Fruit fly (Drosophila melanogaster) whole organism, embryonic: ENCODE measurements around the gene hbt.
A peak's percentile ranks its signal among the peaks of the same experiment; 100 is the strongest.

Experiments
- C15 ChIP-seq: fragments of 200-800 bp; sonication (Bioruptor generic); IDR thresholded peaks from 3 replicates; pipeline ENCODE4 v1.3.6; 2022; ENCODE audit warnings: missing biosample characterization, missing genetic modification characterization
- CG11723 ChIP-seq: fragments of 200-800 bp; sonication (Bioruptor generic); optimal IDR thresholded peaks from 2 replicates; lab custom pipeline; 2017; ENCODE audit warnings: missing biosample characterization, mild to moderate bottlenecking, missing genetic modification characterization
- CG12104 ChIP-seq: fragments of 200-800 bp; sonication (Bioruptor generic); optimal IDR thresholded peaks from 3 replicates; lab custom pipeline; 2016; ENCODE audit warnings: missing biosample characterization, missing genetic modification characterization
- CG12219 ChIP-seq: fragments of 200-800 bp; sonication (Bioruptor generic); optimal IDR thresholded peaks from 3 replicates; lab custom pipeline; 2018; ENCODE audit warnings: missing biosample characterization, mild to moderate bottlenecking, missing genetic modification characterization
- CG12744 ChIP-seq: fragments of 200-800 bp; sonication (Bioruptor generic); optimal IDR thresholded peaks from 2 replicates; lab custom pipeline; 2016; ENCODE audit warnings: missing biosample characterization, missing genetic modification characterization
- CG12769 ChIP-seq: fragments of 200-800 bp; sonication (Bioruptor generic); optimal IDR thresholded peaks from 2 replicates; lab custom pipeline; 2019; ENCODE audit warnings: missing biosample characterization, mild to moderate bottlenecking, missing genetic modification characterization, moderate library complexity
- CG17359 ChIP-seq: fragments of 200-800 bp; sonication (Bioruptor generic); optimal IDR thresholded peaks from 3 replicates; lab custom pipeline; 2018; ENCODE audit warnings: missing biosample characterization, mild to moderate bottlenecking, missing genetic modification characterization, moderate library complexity
- CG17829 ChIP-seq: fragments of 200-800 bp; optimal IDR thresholded peaks from 2 replicates; lab custom pipeline; 2019; ENCODE audit warnings: missing biosample characterization, mild to moderate bottlenecking, missing genetic modification characterization, moderate library complexity
- CG2116 ChIP-seq: fragments of 200-800 bp; sonication (Bioruptor generic); optimal IDR thresholded peaks from 3 replicates; lab custom pipeline; 2018; ENCODE audit warnings: missing biosample characterization, mild to moderate bottlenecking, missing genetic modification characterization
- CG2129 ChIP-seq: fragments of 200-800 bp; sonication (Bioruptor generic); IDR thresholded peaks from 2 replicates; pipeline ENCODE4 v1.3.6; 2022; ENCODE audit warnings: missing biosample characterization, missing genetic modification characterization; ENCODE audit not compliant: partially characterized antibody
- CG33213 ChIP-seq: fragments of 200-800 bp; sonication (Bioruptor generic); optimal IDR thresholded peaks from 3 replicates; lab custom pipeline; 2016; ENCODE audit warnings: missing biosample characterization, missing genetic modification characterization
- CG3407 ChIP-seq: fragments of 200-800 bp; sonication (Bioruptor generic); optimal IDR thresholded peaks from 2 replicates; lab custom pipeline; 2018; ENCODE audit warnings: missing biosample characterization, mild to moderate bottlenecking, missing genetic modification characterization
- CG4328 ChIP-seq: fragments of 200-800 bp; sonication (Bioruptor generic); optimal IDR thresholded peaks from 3 replicates; lab custom pipeline; 2017; ENCODE audit warnings: missing biosample characterization, missing genetic modification reagents, missing genetic modification characterization
- CG6813 ChIP-seq: fragments of 200-800 bp; sonication (Bioruptor generic); optimal IDR thresholded peaks from 2 replicates; lab custom pipeline; 2017; ENCODE audit warnings: missing biosample characterization, missing genetic modification characterization, mild to moderate bottlenecking, moderate library complexity, missing genetic modification reagents
- CG8281 ChIP-seq: fragments of 200-800 bp; sonication (Bioruptor generic); optimal IDR thresholded peaks from 2 replicates; lab custom pipeline; 2018; ENCODE audit warnings: missing biosample characterization, mild to moderate bottlenecking, missing genetic modification characterization, moderate library complexity
- CG8359 ChIP-seq: fragments of 200-800 bp; sonication (Bioruptor generic); optimal IDR thresholded peaks from 2 replicates; lab custom pipeline; 2017; ENCODE audit warnings: missing biosample characterization, mild to moderate bottlenecking, missing genetic modification characterization, borderline replicate concordance
- CG8388 ChIP-seq: fragments of 200-800 bp; sonication (Bioruptor generic); optimal IDR thresholded peaks from 2 replicates; lab custom pipeline; 2019; ENCODE audit warnings: missing biosample characterization, mild to moderate bottlenecking, missing genetic modification characterization, moderate library complexity
- CG9215 ChIP-seq: fragments of 200-800 bp; sonication (Bioruptor generic); IDR thresholded peaks from 2 replicates; pipeline ENCODE4 v1.3.6; 2022; ENCODE audit warnings: missing biosample characterization, missing genetic modification characterization
- CG9817 ChIP-seq: fragments of 200-800 bp; sonication (Bioruptor generic); optimal IDR thresholded peaks from 2 replicates; lab custom pipeline; 2018; ENCODE audit warnings: missing biosample characterization, mild to moderate bottlenecking, missing genetic modification characterization, moderate library complexity
- CG9932 ChIP-seq: fragments of 200-800 bp; sonication (Bioruptor generic); IDR thresholded peaks from 2 replicates; pipeline ENCODE4 v1.3.6; 2022; ENCODE audit warnings: missing biosample characterization, missing genetic modification characterization
- Doc3 ChIP-seq: fragments of 200-800 bp; sonication (Bioruptor generic); IDR thresholded peaks from 3 replicates; pipeline ENCODE4 v1.3.6; 2022; ENCODE audit warnings: missing biosample characterization, missing genetic modification characterization; ENCODE audit not compliant: partially characterized antibody
- Fer3 ChIP-seq: fragments of 200-800 bp; sonication (Bioruptor generic); optimal IDR thresholded peaks from 2 replicates; lab custom pipeline; 2018; ENCODE audit warnings: missing biosample characterization, mild to moderate bottlenecking, missing genetic modification characterization, moderate library complexity
- Hey ChIP-seq: fragments of 200-800 bp; sonication (Bioruptor generic); optimal IDR thresholded peaks from 3 replicates; lab custom pipeline; 2018; ENCODE audit warnings: missing biosample characterization, mild to moderate bottlenecking, missing genetic modification characterization
- Mad ChIP-seq: fragments of 200-800 bp; sonication (Bioruptor generic); optimal IDR thresholded peaks from 2 replicates; lab custom pipeline; 2016; ENCODE audit warnings: missing biosample characterization, missing genetic modification characterization
- Meics ChIP-seq: fragments of 200-800 bp; sonication (Bioruptor generic); optimal IDR thresholded peaks from 2 replicates; lab custom pipeline; 2017; ENCODE audit warnings: missing biosample characterization, mild to moderate bottlenecking, missing genetic modification characterization
- Oaz ChIP-seq: fragments of 200-800 bp; sonication (Bioruptor generic); IDR thresholded peaks from 2 replicates; pipeline ENCODE4 v1.3.6; 2022; ENCODE audit warnings: missing biosample characterization, missing genetic modification characterization
- Optix ChIP-seq: fragments of 200-800 bp; sonication (Bioruptor generic); IDR thresholded peaks from 3 replicates; pipeline ENCODE4 v1.3.6; 2022; ENCODE audit warnings: missing biosample characterization, missing genetic modification characterization
- Poxn ChIP-seq: fragments of 200-800 bp; sonication (Bioruptor generic); IDR thresholded peaks from 2 replicates; pipeline ENCODE4 v1.3.6; 2022; ENCODE audit warnings: missing biosample characterization, missing genetic modification characterization
- Sox100B ChIP-seq: fragments of 200-800 bp; sonication (Bioruptor generic); optimal IDR thresholded peaks from 3 replicates; lab custom pipeline; 2018; ENCODE audit warnings: missing biosample characterization, mild to moderate bottlenecking, missing genetic modification characterization
- Spps ChIP-seq: fragments of 200-800 bp; sonication (Bioruptor generic); optimal IDR thresholded peaks from 2 replicates; lab custom pipeline; 2018; ENCODE audit warnings: missing biosample characterization, mild to moderate bottlenecking, missing genetic modification characterization
- Ssrp ChIP-seq: fragments of 200-800 bp; sonication (Bioruptor generic); optimal IDR thresholded peaks from 2 replicates; lab custom pipeline; 2018; ENCODE audit warnings: missing biosample characterization, mild to moderate bottlenecking, missing genetic modification characterization, moderate library complexity
- Xbp1 ChIP-seq: fragments of 200-800 bp; sonication (Bioruptor generic); optimal IDR thresholded peaks from 3 replicates; lab custom pipeline; 2016; ENCODE audit warnings: missing biosample characterization, mild to moderate bottlenecking, missing genetic modification characterization
- al ChIP-seq: fragments of 200-800 bp; sonication (Bioruptor generic); IDR thresholded peaks from 2 replicates; pipeline ENCODE4 v1.3.6; 2022; ENCODE audit warnings: missing biosample characterization, missing genetic modification characterization
- aop ChIP-seq: fragments of 200-800 bp; sonication (Bioruptor generic); IDR thresholded peaks from 2 replicates; pipeline ENCODE4 v1.3.6; 2022; ENCODE audit warnings: missing biosample characterization, missing genetic modification characterization
- btn ChIP-seq: fragments of 200-800 bp; sonication (Bioruptor generic); optimal IDR thresholded peaks from 2 replicates; lab custom pipeline; 2016; ENCODE audit warnings: missing biosample characterization, missing genetic modification characterization
- ci ChIP-seq: fragments of 200-800 bp; sonication (Bioruptor generic); IDR thresholded peaks from 3 replicates; pipeline ENCODE4 v1.3.6; 2022; ENCODE audit warnings: missing biosample characterization, missing genetic modification characterization
- dimm ChIP-seq: fragments of 200-800 bp; sonication (Bioruptor generic); IDR thresholded peaks from 2 replicates; pipeline ENCODE4 v1.3.6; 2022; ENCODE audit warnings: missing biosample characterization, missing genetic modification characterization
- dm ChIP-seq: fragments of 200-800 bp; sonication (Bioruptor generic); optimal IDR thresholded peaks from 3 replicates; lab custom pipeline; 2016; ENCODE audit warnings: missing biosample characterization, missing genetic modification characterization
- dysf ChIP-seq: fragments of 200-800 bp; sonication (Bioruptor generic); IDR thresholded peaks from 3 replicates; pipeline ENCODE4 v1.3.6; 2022; ENCODE audit warnings: missing biosample characterization, missing genetic modification characterization
- ewg ChIP-seq: fragments of 200-800 bp; sonication (Bioruptor generic); optimal IDR thresholded peaks from 3 replicates; lab custom pipeline; 2017; ENCODE audit warnings: mild to moderate bottlenecking, missing biosample characterization, missing genetic modification reagents, missing genetic modification characterization
- knrl ChIP-seq: fragments of 200-800 bp; sonication (Bioruptor generic); IDR thresholded peaks from 3 replicates; pipeline ENCODE4 v1.3.6; 2022; ENCODE audit warnings: missing biosample characterization, missing genetic modification characterization; ENCODE audit not compliant: partially characterized antibody
- nerfin-2 ChIP-seq: fragments of 200-800 bp; sonication (Bioruptor generic); IDR thresholded peaks from 2 replicates; pipeline ENCODE4 v1.3.6; 2022; ENCODE audit warnings: missing biosample characterization, missing genetic modification characterization; ENCODE audit not compliant: partially characterized antibody
- onecut ChIP-seq: fragments of 200-800 bp; sonication (Bioruptor generic); IDR thresholded peaks from 2 replicates; pipeline ENCODE4 v1.3.6; 2022; ENCODE audit warnings: missing biosample characterization, missing genetic modification characterization
- pum ChIP-seq: fragments of 200-800 bp; sonication (Bioruptor generic); optimal IDR thresholded peaks from 2 replicates; lab custom pipeline; 2016; ENCODE audit warnings: missing biosample characterization, missing genetic modification characterization
- salm ChIP-seq: fragments of 200-800 bp; sonication (Bioruptor generic); optimal IDR thresholded peaks from 2 replicates; lab custom pipeline; 2018; ENCODE audit warnings: missing biosample characterization, mild to moderate bottlenecking, missing genetic modification characterization
- sim ChIP-seq: fragments of 200-800 bp; sonication (Bioruptor generic); IDR thresholded peaks from 2 replicates; pipeline ENCODE4 v1.3.6; 2022; ENCODE audit warnings: missing biosample characterization, missing genetic modification characterization
- slou ChIP-seq: fragments of 200-800 bp; sonication (Bioruptor generic); optimal IDR thresholded peaks from 3 replicates; lab custom pipeline; 2016; ENCODE audit warnings: missing biosample characterization, missing genetic modification characterization
- stwl ChIP-seq: fragments of 200-800 bp; sonication (Bioruptor generic); optimal IDR thresholded peaks from 3 replicates; lab custom pipeline; 2018; ENCODE audit warnings: missing biosample characterization, mild to moderate bottlenecking, missing genetic modification characterization, moderate library complexity
- tna ChIP-seq: fragments of 200-800 bp; sonication (Bioruptor generic); IDR thresholded peaks from 2 replicates; pipeline ENCODE4 v1.3.6; 2022; ENCODE audit warnings: missing biosample characterization, missing genetic modification characterization; ENCODE audit not compliant: partially characterized antibody
- yki ChIP-seq: fragments of >200 bp; optimal IDR thresholded peaks from 3 replicates; lab custom pipeline; 2018
- zfh2 ChIP-seq: fragments of 200-800 bp; sonication (Bioruptor generic); optimal IDR thresholded peaks from 2 replicates; lab custom pipeline; 2016; ENCODE audit warnings: missing biosample characterization, missing genetic modification characterization

hbt gene

DNA sequence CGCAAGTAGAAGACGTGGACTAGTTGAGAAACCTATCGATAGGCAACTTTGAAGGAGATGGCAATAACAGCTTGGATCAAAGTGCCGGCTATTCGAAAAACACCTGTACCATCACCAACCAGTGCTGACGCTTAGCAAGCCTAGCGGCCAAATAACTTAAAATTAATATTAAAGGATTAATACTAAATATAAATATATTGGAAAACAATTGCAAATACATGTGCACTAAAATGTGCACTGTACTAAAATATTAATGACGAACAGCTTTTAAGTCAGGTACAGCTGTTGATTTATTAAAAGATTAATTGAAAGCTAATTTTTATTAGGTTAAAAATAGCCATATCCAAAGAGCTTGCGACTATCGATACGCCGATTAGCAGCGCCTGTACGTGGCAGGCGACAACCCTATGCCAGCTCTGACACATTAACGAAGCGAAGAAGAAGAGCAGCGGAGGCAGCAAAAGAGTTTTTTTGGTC, 47.6 kb upstream of the hbt start, which contains the start of the genes CG9302 and beta'COP (continued):
- peak; percentile 83 for TF ChIP-seq Xbp1
- TF ChIP-seq Doc3 (GFP tag; lab: Robert Waterston, UW) = peak; percentile 57
- no peak for TF ChIP-seq Optix (GFP tag; lab: Robert Waterston, UW)
- no peak for TF ChIP-seq yki (lab: Kevin White, UChicago)
- TF ChIP-seq CG12769 (tag; lab: Kevin White, UChicago) = no peak
- peak; percentile 82 for TF ChIP-seq CG17829 (tag; lab: Kevin White, UChicago)
- TF ChIP-seq Fer3 (tag; lab: Kevin White, UChicago) = peak; percentile 64
- TF ChIP-seq stwl = peak; percentile 38
- TF ChIP-seq CG6813 (GFP tag; lab: Kevin White, UChicago) = no peak
- no peak for TF ChIP-seq Hey
- TF ChIP-seq onecut (GFP tag; lab: Robert Waterston, UW) = 0 out of 2 replicates have a peak, but pooled peaks have one; percentile 17
- TF ChIP-seq Ssrp (tag; lab: Kevin White, UChicago) = peak; percentile 58
- peak; percentile 75 for TF ChIP-seq CG9817 (tag; lab: Kevin White, UChicago)
- peak; percentile 50 for TF ChIP-seq CG8388 (GFP tag; lab: Kevin White, UChicago)
- no peak for TF ChIP-seq ci (GFP tag; lab: Robert Waterston, UW)
- no peak for TF ChIP-seq CG3407 (GFP tag; lab: Kevin White, UChicago)
- no peak for TF ChIP-seq CG12219 (GFP tag; lab: Kevin White, UChicago)
- TF ChIP-seq btn (GFP tag; lab: Kevin White, UChicago) = no peak
- TF ChIP-seq slou = peak; percentile 81
- TF ChIP-seq dimm (GFP tag; lab: Robert Waterston, UW) = no peak
- no peak for TF ChIP-seq CG8359
- no peak for TF ChIP-seq salm (tag; lab: Kevin White, UChicago)
- TF ChIP-seq CG9215 (GFP tag; lab: Robert Waterston, UW) = peak; percentile 74
- TF ChIP-seq CG11723 (GFP tag; lab: Kevin White, UChicago) = no peak
- no peak for TF ChIP-seq Oaz (GFP tag; lab: Robert Waterston, UW)
- peak; percentile 59; the same call in 1 of the 2 replicates for TF ChIP-seq al
- TF ChIP-seq tna = no peak; the same call in 1 of the 2 replicates
- TF ChIP-seq CG2129 (GFP tag; lab: Robert Waterston, UW) = no peak
- peak; percentile 21 for TF ChIP-seq CG12744
- peak; percentile 64 for TF ChIP-seq zfh2 (GFP tag; lab: Kevin White, UChicago)
- peak; percentile 47 for TF ChIP-seq ewg (GFP tag; lab: Kevin White, UChicago)
- peak; percentile 12 for TF ChIP-seq Spps
- TF ChIP-seq Mad (GFP tag; lab: Kevin White, UChicago) = peak; percentile 47
- TF ChIP-seq knrl (GFP tag; lab: Robert Waterston, UW) = peak; percentile 82
- peak; percentile 62 for TF ChIP-seq CG17359
- no peak for TF ChIP-seq C15 (GFP tag; lab: Robert Waterston, UW)
- TF ChIP-seq pum (GFP tag; lab: Kevin White, UChicago) = peak; percentile 47
- TF ChIP-seq CG9932 = peak; percentile 81
- TF ChIP-seq dysf (GFP tag; lab: Robert Waterston, UW) = peak; percentile 68; the same call in 2 of the 3 replicates
- no peak for TF ChIP-seq Sox100B (GFP tag; lab: Kevin White, UChicago)
- no peak for TF ChIP-seq sim (GFP tag; lab: Robert Waterston, UW)
- TF ChIP-seq nerfin-2 (GFP tag; lab: Robert Waterston, UW) = peak; percentile 50; the same call in 1 of the 2 replicates
- peak; percentile 85 for TF ChIP-seq CG2116 (GFP tag; lab: Kevin White, UChicago)
- peak; percentile 64 for TF ChIP-seq CG12104
- TF ChIP-seq CG8281 (tag; lab: Kevin White, UChicago) = no peak
- TF ChIP-seq CG4328 (GFP tag; lab: Kevin White, UChicago) = peak; percentile 66
- peak; percentile 71 for TF ChIP-seq Meics (GFP tag; lab: Kevin White, UChicago)
- TF ChIP-seq aop (GFP tag; lab: Robert Waterston, UW) = no peak
- peak; percentile 14 for TF ChIP-seq CG33213
- TF ChIP-seq dm (GFP tag; lab: Kevin White, UChicago) = peak; percentile 37
- no peak for TF ChIP-seq Poxn (GFP tag; lab: Robert Waterston, UW)
